Worm (Caenorhabditis elegans): ENCODE results near the gene F21C10.1.

DNA sequence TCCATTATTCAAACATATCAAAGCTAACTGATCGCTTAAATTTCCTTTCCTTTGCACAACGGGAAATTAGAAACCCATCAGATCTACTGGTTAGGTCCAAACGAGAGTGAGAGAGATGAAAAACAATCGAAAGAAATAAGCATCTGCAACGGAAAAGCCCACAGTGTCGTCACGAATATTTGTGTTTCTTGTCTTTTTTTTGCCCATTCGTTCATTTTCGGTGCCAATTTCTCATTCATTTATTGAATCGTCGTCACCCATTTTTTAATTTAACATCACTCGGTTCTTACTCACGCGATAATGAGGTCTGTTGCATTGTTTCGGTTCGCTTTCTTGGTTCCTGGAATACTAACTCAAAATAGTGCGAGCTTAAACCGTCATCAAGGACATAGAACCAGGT is 8.0 kb upstream of the F21C10.1 start, which contains the start of gene F21C10.6:
- TF ChIP-seq med-1 (GFP tag; optimal IDR thresholded peaks at IDR 0.05; ENCODE audit: insufficient read depth) (no peak), tab-1 (GFP tag; IDR thresholded peaks at IDR 0.05) (no peak), klf-2 (GFP tag; conservative IDR thresholded peaks at IDR 0.05) (no peak), flt-1 (GFP tag; IDR thresholded peaks at IDR 0.05) (no peak), ztf-23 (GFP tag; IDR thresholded peaks at IDR 0.05) (no peak), T22C8.4 (GFP tag; IDR thresholded peaks at IDR 0.05) (no peak), ref-1 (GFP tag; conservative IDR thresholded peaks at IDR 0.05) (no peak), ztf-29 (GFP tag; IDR thresholded peaks at IDR 0.05) (no peak), cog-1 (tag; optimal IDR thresholded peaks at IDR 0.05) (no peak)
